Fruit fly (Drosophila melanogaster) whole organism, embryonic: ENCODE results near the gene Sf3a2.
A peak's percentile ranks its signal among the peaks of the same experiment; 100 is the strongest.

ENCODE experiments used
- B-H2 ChIP-seq: fragments of 200-800 bp; sonication (Bioruptor generic); optimal IDR thresholded peaks from 2 replicates; lab custom pipeline; 2018; ENCODE audit warnings: missing biosample characterization, mild to moderate bottlenecking, missing genetic modification characterization
- Bgb ChIP-seq: fragments of 200-800 bp; sonication (Bioruptor generic); IDR thresholded peaks from 2 replicates; pipeline ENCODE4 v1.3.6; 2022; ENCODE audit warnings: missing biosample characterization, missing genetic modification characterization; ENCODE audit not compliant: partially characterized antibody
- Blimp-1 ChIP-seq: fragments of 200-800 bp; sonication (Bioruptor generic); optimal IDR thresholded peaks from 3 replicates; lab custom pipeline; 2018; ENCODE audit warnings: missing biosample characterization, missing genetic modification characterization, mild to moderate bottlenecking, moderate library complexity, missing genetic modification reagents
- CG11247 ChIP-seq: fragments of 200-800 bp; sonication (Bioruptor generic); IDR thresholded peaks from 2 replicates; pipeline ENCODE4 v1.3.6; 2022; ENCODE audit warnings: missing biosample characterization, missing genetic modification characterization
- CG11696 ChIP-seq: fragments of 200-800 bp; sonication (Bioruptor generic); IDR thresholded peaks from 2 replicates; pipeline ENCODE4 v1.3.6; 2022; ENCODE audit warnings: missing biosample characterization, missing genetic modification characterization
- CG12219 ChIP-seq: fragments of 200-800 bp; sonication (Bioruptor generic); optimal IDR thresholded peaks from 3 replicates; lab custom pipeline; 2018; ENCODE audit warnings: missing biosample characterization, mild to moderate bottlenecking, missing genetic modification characterization
- CG13296 ChIP-seq: fragments of 200-800 bp; sonication (Bioruptor generic); optimal IDR thresholded peaks from 3 replicates; lab custom pipeline; 2018; ENCODE audit warnings: missing biosample characterization, mild to moderate bottlenecking, missing genetic modification characterization
- CG14441 ChIP-seq: fragments of 200-800 bp; sonication (Bioruptor generic); IDR thresholded peaks from 2 replicates; pipeline ENCODE4 v1.3.6; 2022; ENCODE audit warnings: missing biosample characterization, missing genetic modification characterization
- CG18599 ChIP-seq: fragments of 200-800 bp; sonication (Bioruptor generic); optimal IDR thresholded peaks from 3 replicates; lab custom pipeline; 2017; ENCODE audit warnings: missing biosample characterization, missing genetic modification characterization, mild to moderate bottlenecking, moderate library complexity, missing genetic modification reagents
- CG18764 ChIP-seq: fragments of 200-800 bp; sonication (Bioruptor generic); optimal IDR thresholded peaks from 3 replicates; lab custom pipeline; 2016; ENCODE audit warnings: missing biosample characterization, missing genetic modification characterization
- CG2199 ChIP-seq: fragments of 200-800 bp; sonication (Bioruptor generic); IDR thresholded peaks from 3 replicates; pipeline ENCODE4 v1.3.6; 2022; ENCODE audit warnings: missing biosample characterization, missing genetic modification characterization
- CG3163 ChIP-seq: fragments of 200-800 bp; sonication (Bioruptor generic); optimal IDR thresholded peaks from 3 replicates; lab custom pipeline; 2016; ENCODE audit warnings: missing biosample characterization, missing genetic modification characterization
- CG34376 ChIP-seq: fragments of 200-800 bp; sonication (Bioruptor generic); optimal IDR thresholded peaks from 2 replicates; lab custom pipeline; 2018; ENCODE audit warnings: missing biosample characterization, mild to moderate bottlenecking, missing genetic modification characterization
- CG3995 ChIP-seq: fragments of 200-800 bp; sonication (Bioruptor generic); optimal IDR thresholded peaks from 3 replicates; lab custom pipeline; 2016; ENCODE audit warnings: missing biosample characterization, missing genetic modification characterization
- CG4617 ChIP-seq: fragments of 200-800 bp; sonication (Bioruptor generic); optimal IDR thresholded peaks from 3 replicates; lab custom pipeline; 2016; ENCODE audit warnings: missing biosample characterization, missing genetic modification characterization, borderline replicate concordance
- CG4854 ChIP-seq: fragments of 200-800 bp; sonication (Bioruptor generic); optimal IDR thresholded peaks from 2 replicates; lab custom pipeline; 2016; ENCODE audit warnings: missing biosample characterization, missing genetic modification characterization, inconsistent platforms
- Dll ChIP-seq: fragments of 200-800 bp; sonication (Bioruptor generic); IDR thresholded peaks from 4 replicates; pipeline ENCODE4 v1.3.6; 2022; ENCODE audit warnings: missing biosample characterization, missing genetic modification characterization; ENCODE audit not compliant: partially characterized antibody
- Drgx ChIP-seq: fragments of 200-800 bp; sonication (Bioruptor generic); IDR thresholded peaks from 2 replicates; pipeline ENCODE4 v1.3.6; 2022; ENCODE audit warnings: missing biosample characterization, missing genetic modification characterization
- H2.0 ChIP-seq: fragments of 200-800 bp; sonication (Bioruptor generic); IDR thresholded peaks from 2 replicates; pipeline ENCODE4 v1.3.6; 2022; ENCODE audit warnings: missing biosample characterization, missing genetic modification characterization
- Hr78 ChIP-seq, 2 experiments: fragments of 200-800 bp in 1 of 2; fragments of >200 bp in 1 of 2; sonication (Bioruptor generic) in 1 of 2; optimal IDR thresholded peaks; 2 replicates each; lab custom pipeline; 2017 to 2019; ENCODE audit warnings: missing biosample characterization in 2 of 2, missing genetic modification characterization in 2 of 2, mild to moderate bottlenecking in 1 of 2, moderate library complexity in 1 of 2
- Jarid2 ChIP-seq: fragments of 200-800 bp; sonication (Bioruptor generic); optimal IDR thresholded peaks from 3 replicates; lab custom pipeline; 2017; ENCODE audit warnings: mild to moderate bottlenecking, missing biosample characterization, missing genetic modification reagents, missing genetic modification characterization
- Med ChIP-seq: fragments of 200-800 bp; sonication (Bioruptor generic); peaks from one replicate; lab custom pipeline; 2016; ENCODE audit warnings: missing biosample characterization, missing genetic modification characterization, mild to moderate bottlenecking, inconsistent platforms, moderate library complexity
- Pdp1 ChIP-seq, 2 experiments: fragments of 200-800 bp; sonication (Bioruptor generic); optimal IDR thresholded peaks; 3 replicates each; lab custom pipeline; 2016; ENCODE audit warnings: missing biosample characterization in 2 of 2, missing genetic modification characterization in 2 of 2, mild to moderate bottlenecking in 1 of 2, moderate library complexity in 1 of 2
- Trl ChIP-seq, 3 experiments: fragments of >200 bp in 2 of 3; fragments of 200-800 bp in 1 of 3; sonication (Bioruptor generic) in 1 of 3; optimal IDR thresholded peaks; 2 replicates in 1 of 3; 3 replicates in 2 of 3; lab custom pipeline; 2016 to 2017; ENCODE audit warnings: missing biosample characterization in 1 of 3, missing genetic modification characterization in 1 of 3
- chinmo ChIP-seq: fragments of 200-800 bp; sonication (Bioruptor generic); IDR thresholded peaks from 4 replicates; pipeline ENCODE4 v1.3.6; 2022; ENCODE audit warnings: missing biosample characterization, missing genetic modification characterization; ENCODE audit not compliant: partially characterized antibody
- ci ChIP-seq: fragments of 200-800 bp; sonication (Bioruptor generic); IDR thresholded peaks from 3 replicates; pipeline ENCODE4 v1.3.6; 2022; ENCODE audit warnings: missing biosample characterization, missing genetic modification characterization
- corto ChIP-seq: fragments of 200-800 bp; sonication (Bioruptor generic); optimal IDR thresholded peaks from 2 replicates; lab custom pipeline; 2016; ENCODE audit warnings: missing biosample characterization, mild to moderate bottlenecking, missing genetic modification characterization, moderate library complexity
- exex ChIP-seq: fragments of 200-800 bp; sonication (Bioruptor generic); optimal IDR thresholded peaks from 4 replicates; lab custom pipeline; 2018; ENCODE audit warnings: missing biosample characterization, mild to moderate bottlenecking, missing genetic modification characterization, moderate library complexity
- grn ChIP-seq: fragments of 200-800 bp; sonication (Bioruptor generic); optimal IDR thresholded peaks from 3 replicates; lab custom pipeline; 2017; ENCODE audit warnings: missing biosample characterization, missing genetic modification characterization
- lbe ChIP-seq: fragments of 200-800 bp; sonication (Bioruptor generic); optimal IDR thresholded peaks from 2 replicates; lab custom pipeline; 2016; ENCODE audit warnings: missing biosample characterization, mild to moderate bottlenecking, missing genetic modification characterization
- mirr ChIP-seq: fragments of 200-800 bp; sonication (Bioruptor generic); optimal IDR thresholded peaks from 3 replicates; lab custom pipeline; 2018; ENCODE audit warnings: missing biosample characterization, mild to moderate bottlenecking, missing genetic modification characterization
- nom ChIP-seq: fragments of 200-800 bp; sonication (Bioruptor generic); optimal IDR thresholded peaks from 2 replicates; lab custom pipeline; 2017; ENCODE audit warnings: missing biosample characterization, missing genetic modification characterization, mild to moderate bottlenecking, moderate library complexity, missing genetic modification reagents
- p53 ChIP-seq: fragments of 200-800 bp; sonication (Bioruptor generic); optimal IDR thresholded peaks from 2 replicates; lab custom pipeline; 2016; ENCODE audit warnings: missing biosample characterization, missing genetic modification characterization
- sd ChIP-seq: fragments of 200-800 bp; sonication (Bioruptor generic); optimal IDR thresholded peaks from 3 replicates; lab custom pipeline; 2018; ENCODE audit warnings: missing biosample characterization, mild to moderate bottlenecking, missing genetic modification characterization, moderate library complexity
- sens ChIP-seq: fragments of 200-800 bp; sonication (Bioruptor generic); peaks from one replicate; lab custom pipeline; 2016; ENCODE audit warnings: missing biosample characterization, missing genetic modification characterization
- seq ChIP-seq: fragments of 200-800 bp; sonication (Bioruptor generic); IDR thresholded peaks from 2 replicates; pipeline ENCODE4 v1.3.6; 2022; ENCODE audit warnings: missing biosample characterization, missing genetic modification characterization
- sug ChIP-seq: fragments of 200-800 bp; optimal IDR thresholded peaks from 2 replicates; lab custom pipeline; 2019; ENCODE audit warnings: missing biosample characterization, mild to moderate bottlenecking, missing genetic modification characterization, moderate library complexity
- tup ChIP-seq: fragments of 200-800 bp; sonication (Bioruptor generic); optimal IDR thresholded peaks from 2 replicates; lab custom pipeline; 2016; ENCODE audit warnings: missing biosample characterization, mild to moderate bottlenecking, missing genetic modification characterization, moderate library complexity
- unc-4 ChIP-seq: fragments of 200-800 bp; sonication (Bioruptor generic); IDR thresholded peaks from 2 replicates; pipeline ENCODE4 v1.3.6; 2022; ENCODE audit warnings: missing biosample characterization, missing genetic modification characterization; ENCODE audit not compliant: partially characterized antibody
- z ChIP-seq: fragments of 200-800 bp; sonication (Bioruptor generic); IDR thresholded peaks from 3 replicates; pipeline ENCODE4 v1.3.6; 2022; ENCODE audit warnings: missing biosample characterization, missing genetic modification characterization

Sf3a2 gene

dm6 chr3L:12791679-12792229, 22.1 kb downstream of the Sf3a2 start:
- TF ChIP-seq CG34376 (GFP tag; lab: Kevin White, UChicago) (peak; percentile 90), mirr (GFP tag; lab: Kevin White, UChicago) (peak; percentile 73), exex (tag; lab: Kevin White, UChicago) (peak; percentile 94), CG18764 (no peak), Med (GFP tag; lab: Kevin White, UChicago) (peak; percentile 68), ci (no peak), sens (peak; percentile 16), sug (peak; percentile 43), B-H2 (peak; percentile 2), sd (peak; percentile 34), CG13296 (GFP tag; lab: Kevin White, UChicago) (no peak), CG3995 (GFP tag; lab: Kevin White, UChicago) (peak; percentile 73), grn (GFP tag; lab: Kevin White, UChicago) (peak; percentile 56)

DNA sequence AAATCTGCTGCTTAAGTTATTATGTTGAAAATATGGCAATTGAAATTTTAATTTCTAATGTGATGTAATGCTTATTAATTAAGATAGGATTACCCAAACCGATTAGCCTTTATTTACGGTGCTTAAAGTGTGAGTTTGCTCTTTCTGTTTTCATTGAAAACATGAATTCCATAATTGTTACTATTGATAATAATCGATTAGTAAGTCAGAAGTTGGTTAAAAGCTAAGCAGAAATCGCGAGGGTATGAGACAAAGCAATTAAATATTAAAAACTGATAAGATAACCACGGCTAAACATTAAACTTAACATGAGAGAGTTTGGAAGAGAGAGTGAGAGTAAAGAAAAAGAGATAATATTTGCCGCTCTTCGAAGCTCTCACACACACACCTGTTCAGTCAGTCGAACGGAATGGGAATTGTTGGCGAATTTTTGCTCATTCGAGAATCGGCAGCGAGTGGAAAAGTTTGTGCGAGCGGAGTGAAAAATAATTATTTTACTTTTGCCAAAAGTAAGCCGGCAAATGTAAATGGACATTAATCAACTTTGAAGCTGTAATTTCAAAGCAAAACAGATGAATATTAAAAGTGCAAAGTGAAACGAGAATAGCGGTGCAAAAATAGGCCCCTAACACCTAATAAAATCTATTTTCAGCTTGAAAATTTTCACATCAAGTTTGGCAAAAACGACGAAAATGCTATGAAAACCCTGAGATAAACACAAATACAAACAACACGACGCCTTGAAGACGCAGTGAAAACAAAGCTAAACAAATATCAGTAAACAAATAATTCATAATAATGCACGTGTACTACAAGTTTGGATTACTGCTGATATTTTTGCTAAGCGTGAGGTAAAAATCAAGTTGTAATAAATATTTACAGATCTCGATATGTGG, 22.8 kb downstream of the Sf3a2 start:
- TF ChIP-seq exex (tag; lab: Kevin White, UChicago) (peak; percentile 95), mirr (GFP tag; lab: Kevin White, UChicago) (peak; percentile 49), CG3163 (GFP tag; lab: Kevin White, UChicago) (peak; percentile 78), tup (GFP tag; lab: Kevin White, UChicago) (no peak), Pdp1 (GFP tag; optimal IDR thresholded peaks at IDR 0.05; lab: Kevin White, UChicago) (peak in 1 of 2 experiments; percentile 48), sens (no peak), seq (0 out of 2 replicates have a peak, but pooled peaks have one; percentile 31), nom (peak; percentile 28), Trl (optimal IDR thresholded peaks at IDR 0.05; lab: Kevin White, UChicago) (peak; percentile 68 to 93), Trl (GFP tag; optimal IDR thresholded peaks at IDR 0.05; lab: Kevin White, UChicago) (no peak), Med (GFP tag; lab: Kevin White, UChicago) (peak; percentile 78), CG11696 (GFP tag; lab: Robert Waterston, UW) (0 out of 2 replicates have a peak, but pooled peaks have one; percentile 6)

dm6 chr3L:12789875-12790373, 23.9 kb downstream of the Sf3a2 start, which contains the start of gene CG42709:
CG42709 (plus strand) TSS chr3L:12790192.
- TF ChIP-seq sd (no peak), CG18599 (GFP tag; lab: Kevin White, UChicago) (no peak), unc-4 (GFP tag; lab: Robert Waterston, UW) (no peak), CG3163 (GFP tag; lab: Kevin White, UChicago) (peak; percentile 85), p53 (no peak), chinmo (GFP tag; lab: Robert Waterston, UW) (0 out of 4 replicates have a peak, but pooled peaks have one; percentile 45), CG11247 (GFP tag; lab: Robert Waterston, UW) (no peak), sug (peak; percentile 11), Bgb (GFP tag; lab: Robert Waterston, UW) (peak; percentile 24; the same call in 1 of the 2 replicates), Drgx (peak; percentile 31; the same call in 1 of the 2 replicates), Dll (GFP tag; lab: Robert Waterston, UW) (peak; percentile 21; the same call in 1 of the 4 replicates), z (GFP tag; lab: Robert Waterston, UW) (peak; percentile 47; the same call in 1 of the 3 replicates), CG12219 (GFP tag; lab: Kevin White, UChicago) (no peak), CG14441 (GFP tag; lab: Robert Waterston, UW) (0 out of 2 replicates have a peak, but pooled peaks have one; percentile 14), Jarid2 (GFP tag; lab: Kevin White, UChicago) (peak; percentile 67), Blimp-1 (GFP tag; lab: Kevin White, UChicago) (peak; percentile 53), H2.0 (no peak), Hr78 (GFP tag; optimal IDR thresholded peaks at IDR 0.05; lab: Kevin White, UChicago) (peak in 1 of 2 experiments; percentile 31), CG4617 (GFP tag; lab: Kevin White, UChicago) (no peak), Trl (optimal IDR thresholded peaks at IDR 0.05; lab: Kevin White, UChicago) (peak; percentile 68 to 87), Trl (GFP tag; optimal IDR thresholded peaks at IDR 0.05; lab: Kevin White, UChicago) (no peak), corto (peak; percentile 13), CG2199 (GFP tag; lab: Robert Waterston, UW) (0 out of 3 replicates have a peak, but pooled peaks have one; percentile 32), lbe (GFP tag; lab: Kevin White, UChicago) (peak; percentile 62), CG4854 (no peak), ci (peak; percentile 19; the same call in 1 of the 3 replicates)
